Worm (Caenorhabditis elegans): ENCODE measurements around the gene unc-32.

ce11 chrIII:8925539-8925938 lies 20.1 kb downstream of the unc-32 start:
- TF ChIP-seq unc-130 (GFP tag; optimal IDR thresholded peaks at IDR 0.05) (no peak), lin-39 (tag; optimal IDR thresholded peaks at IDR 0.05) (no peak), Y105C5A.15 (GFP tag; IDR thresholded peaks at IDR 0.05) (no peak), nhr-10 (tag; optimal IDR thresholded peaks at IDR 0.05) (no peak), lin-1 (GFP tag; IDR thresholded peaks at IDR 0.05) (no peak), F49E8.2 (tag; optimal IDR thresholded peaks at IDR 0.05; ENCODE audit: borderline replicate concordance) (no peak), nhr-28 (tag; optimal IDR thresholded peaks at IDR 0.05) (peak; percentile 47), ctbp-1 (GFP tag; IDR thresholded peaks at IDR 0.05) (no peak)

Measured in whole organism, L4 larva.